Fruit fly (Drosophila melanogaster) whole organism, wandering third instar larva: Measurements from ENCODE around the gene CG1486.

Experiments
- Abd-B ChIP-seq: fragments of >200 bp; optimal IDR thresholded peaks from 2 replicates; lab custom pipeline; 2017; ENCODE audit warnings: missing biosample characterization, missing genetic modification characterization
- CG32264 ChIP-seq: fragments of 200-800 bp; sonication (Bioruptor generic); optimal IDR thresholded peaks from 2 replicates; lab custom pipeline; 2016; ENCODE audit warnings: missing biosample characterization, missing genetic modification characterization
- CG9705 ChIP-seq: fragments of 200-800 bp; sonication (Bioruptor generic); optimal IDR thresholded peaks from 2 replicates; lab custom pipeline; 2018; ENCODE audit warnings: missing biosample characterization, mild to moderate bottlenecking, missing genetic modification characterization
- CrebA ChIP-seq: fragments of 200-800 bp; sonication (Bioruptor generic); optimal IDR thresholded peaks from 2 replicates; lab custom pipeline; 2016; ENCODE audit warnings: missing biosample characterization, mild to moderate bottlenecking, missing genetic modification characterization, borderline replicate concordance
- Dfd ChIP-seq: fragments of >200 bp; optimal IDR thresholded peaks from 2 replicates; lab custom pipeline; 2017; ENCODE audit warnings: missing biosample characterization, missing genetic modification characterization
- Dif ChIP-seq: fragments of 200-275, 200-300 bp; sonication (Bioruptor generic); optimal IDR thresholded peaks from 2 replicates; lab custom pipeline; 2018; ENCODE audit warnings: missing biosample characterization, missing genetic modification characterization; ENCODE audit not compliant: partially characterized antibody
- GATAd ChIP-seq: sonication (Bioruptor generic); optimal IDR thresholded peaks from 2 replicates; lab custom pipeline; 2016; ENCODE audit warnings: missing biosample characterization, missing genetic modification characterization
- HLH106 ChIP-seq: fragments of 200-800 bp; optimal IDR thresholded peaks from 3 replicates; lab custom pipeline; 2019; ENCODE audit warnings: missing biosample characterization, mild to moderate bottlenecking, missing genetic modification characterization, moderate library complexity
- Hnf4 ChIP-seq: fragments of 200-800 bp; sonication (Bioruptor generic); optimal IDR thresholded peaks from 2 replicates; lab custom pipeline; 2016; ENCODE audit warnings: missing biosample characterization, mild to moderate bottlenecking, missing genetic modification characterization
- Hr78 ChIP-seq: fragments of >200 bp; optimal IDR thresholded peaks from 2 replicates; lab custom pipeline; 2017; ENCODE audit warnings: missing biosample characterization, missing genetic modification characterization
- Hr83 ChIP-seq: fragments of 200-300 bp; sonication (Bioruptor generic); optimal IDR thresholded peaks from 2 replicates; lab custom pipeline; 2016; ENCODE audit warnings: missing biosample characterization, mild to moderate bottlenecking, missing genetic modification characterization, moderate library complexity; ENCODE audit not compliant: poor library complexity, severe bottlenecking
- Jra ChIP-seq: sonication (Bioruptor generic); optimal IDR thresholded peaks from 2 replicates; lab custom pipeline; 2016; ENCODE audit warnings: missing biosample characterization, missing genetic modification characterization
- Mio ChIP-seq: sonication (Bioruptor generic); optimal IDR thresholded peaks from 2 replicates; lab custom pipeline; 2016; ENCODE audit warnings: missing biosample characterization, missing genetic modification characterization
- Myc ChIP-seq: fragments of >200 bp; optimal IDR thresholded peaks from 2 replicates; lab custom pipeline; 2017
- N ChIP-seq: fragments of >200 bp; optimal IDR thresholded peaks from 2 replicates; lab custom pipeline; 2018; ENCODE audit warnings: missing biosample characterization, missing external identifiers, missing genetic modification characterization
- OdsH ChIP-seq: fragments of 200-800 bp; sonication (Bioruptor generic); optimal IDR thresholded peaks from 2 replicates; lab custom pipeline; 2016; ENCODE audit warnings: missing biosample characterization, mild to moderate bottlenecking, missing genetic modification characterization
- Rel ChIP-seq, 2 experiments: fragments of 200-800 bp; sonication (Bioruptor generic) in 1 of 2; optimal IDR thresholded peaks; 2 replicates in 1 of 2; 3 replicates in 1 of 2; lab custom pipeline; 2016 to 2019; ENCODE audit warnings: mild to moderate bottlenecking in 2 of 2, missing biosample characterization in 2 of 2, missing genetic modification characterization in 2 of 2, moderate library complexity in 1 of 2
- Sp1 ChIP-seq: fragments of 200-800 bp; sonication (Bioruptor generic); optimal IDR thresholded peaks from 3 replicates; lab custom pipeline; 2019; ENCODE audit warnings: missing biosample characterization, mild to moderate bottlenecking, missing genetic modification characterization, moderate library complexity
- Vsx2 ChIP-seq: fragments of 200-300, 225-300 bp; sonication (Bioruptor generic); optimal IDR thresholded peaks from 2 replicates; lab custom pipeline; 2018; ENCODE audit warnings: missing biosample characterization, missing genetic modification characterization; ENCODE audit not compliant: partially characterized antibody
- br ChIP-seq: fragments of 200-800 bp; sonication (Bioruptor generic); optimal IDR thresholded peaks from 2 replicates; lab custom pipeline; 2016; ENCODE audit warnings: missing biosample characterization, missing genetic modification characterization
- brk ChIP-seq: fragments of 200-800 bp; sonication (Bioruptor generic); optimal IDR thresholded peaks from 2 replicates; lab custom pipeline; 2016; ENCODE audit warnings: missing biosample characterization, mild to moderate bottlenecking, missing genetic modification characterization
- dl ChIP-seq, 2 experiments: fragments of 175-275, 200-275 bp in 1 of 2; fragments of 200-275 bp in 1 of 2; sonication (Bioruptor generic); optimal IDR thresholded peaks; lab custom pipeline; 2018; ENCODE audit warnings: mild to moderate bottlenecking in 2 of 2, missing biosample characterization in 2 of 2, missing genetic modification characterization in 2 of 2, moderate library complexity in 2 of 2; ENCODE audit not compliant: partially characterized antibody in 2 of 2, insufficient read depth in 1 of 2
- dmrt93B ChIP-seq: fragments of 200-800 bp; sonication (Bioruptor generic); optimal IDR thresholded peaks from 2 replicates; lab custom pipeline; 2018; ENCODE audit warnings: missing biosample characterization, mild to moderate bottlenecking, missing genetic modification characterization
- dsf ChIP-seq: sonication (Bioruptor generic); optimal IDR thresholded peaks from 2 replicates; lab custom pipeline; 2016; ENCODE audit warnings: missing biosample characterization, missing genetic modification characterization, borderline replicate concordance
- ey ChIP-seq: fragments of 200-800 bp; sonication (Bioruptor generic); optimal IDR thresholded peaks from 2 replicates; lab custom pipeline; 2016; ENCODE audit warnings: missing biosample characterization, missing genetic modification characterization
- foxo ChIP-seq, 2 experiments: fragments of 200-800 bp; sonication (Bioruptor generic); optimal IDR thresholded peaks; 2 replicates in 1 of 2; 3 replicates in 1 of 2; lab custom pipeline; 2016 to 2017; ENCODE audit warnings: missing biosample characterization in 2 of 2, missing genetic modification characterization in 2 of 2
- fru ChIP-seq: fragments of 200-800 bp; sonication (Bioruptor generic); optimal IDR thresholded peaks from 3 replicates; lab custom pipeline; 2016; ENCODE audit warnings: missing biosample characterization, mild to moderate bottlenecking, missing genetic modification characterization
- h ChIP-seq: fragments of 200-800 bp; sonication (Bioruptor generic); optimal IDR thresholded peaks from 3 replicates; lab custom pipeline; 2016; ENCODE audit warnings: missing biosample characterization, mild to moderate bottlenecking, missing genetic modification characterization
- jim ChIP-seq: fragments of 175-275, 200-325 bp; sonication (Bioruptor generic); optimal IDR thresholded peaks from 2 replicates; lab custom pipeline; 2016; ENCODE audit warnings: missing biosample characterization, mild to moderate bottlenecking, missing genetic modification characterization
- lola ChIP-seq: fragments of >200 bp; optimal IDR thresholded peaks from 2 replicates; lab custom pipeline; 2017; ENCODE audit warnings: missing biosample characterization, missing genetic modification characterization
- pan ChIP-seq: fragments of >200 bp; optimal IDR thresholded peaks from 2 replicates; lab custom pipeline; 2017
- psq ChIP-seq: fragments of 200-800 bp; sonication (Bioruptor generic); optimal IDR thresholded peaks from 3 replicates; lab custom pipeline; 2017; ENCODE audit warnings: missing biosample characterization, mild to moderate bottlenecking, missing genetic modification characterization, moderate library complexity
- rgr ChIP-seq: fragments of 200-800 bp; sonication (Bioruptor generic); optimal IDR thresholded peaks from 3 replicates; lab custom pipeline; 2016; ENCODE audit warnings: missing biosample characterization, mild to moderate bottlenecking, missing genetic modification characterization
- sage ChIP-seq: fragments of 200-800 bp; sonication (Bioruptor generic); optimal IDR thresholded peaks from 2 replicates; lab custom pipeline; 2016; ENCODE audit warnings: missing biosample characterization, mild to moderate bottlenecking, missing genetic modification characterization
- sv ChIP-seq: fragments of 200-800 bp; sonication (Bioruptor generic); optimal IDR thresholded peaks from 3 replicates; lab custom pipeline; 2016; ENCODE audit warnings: missing biosample characterization, missing genetic modification characterization
- tai ChIP-seq: sonication (Bioruptor generic); optimal IDR thresholded peaks from 2 replicates; lab custom pipeline; 2016; ENCODE audit warnings: missing biosample characterization, missing genetic modification characterization
- usp ChIP-seq: fragments of >200 bp; optimal IDR thresholded peaks from 2 replicates; lab custom pipeline; 2017; ENCODE audit warnings: missing biosample characterization, missing genetic modification characterization
- woc ChIP-seq: sonication (Bioruptor generic); optimal IDR thresholded peaks from 2 replicates; lab custom pipeline; 2016; ENCODE audit warnings: missing biosample characterization, mild to moderate bottlenecking, missing genetic modification characterization

CG1486 gene

DNA sequence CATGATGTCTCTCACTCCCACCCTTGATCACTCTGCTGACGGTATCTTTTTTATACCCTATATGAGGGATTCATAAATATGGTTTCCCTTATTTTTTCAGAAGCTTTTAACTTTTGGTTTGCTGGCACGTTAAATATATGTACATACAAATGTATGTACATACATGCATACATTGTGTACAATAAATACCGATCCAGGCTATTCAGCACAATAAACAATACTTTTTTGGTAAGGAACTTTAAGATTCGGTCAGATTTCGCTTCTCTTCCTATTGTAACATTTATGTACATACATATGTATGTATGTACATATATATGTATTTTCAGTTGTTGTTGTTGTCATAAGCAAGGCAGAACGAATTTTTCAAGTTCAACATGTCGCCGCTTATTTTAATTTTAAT is 41.8 kb upstream of the CG1486 start:
- TF ChIP-seq dmrt93B (GFP tag; lab: Kevin White, UChicago), result no peak
- TF ChIP-seq Sp1 (GFP tag; lab: Kevin White, UChicago), result no peak
- no peak for TF ChIP-seq Rel (GFP tag; optimal IDR thresholded peaks at IDR 0.05; lab: Kevin White, UChicago)
- no peak for TF ChIP-seq Rel (tag; optimal IDR thresholded peaks at IDR 0.05; lab: Kevin White, UChicago)
- TF ChIP-seq br (GFP tag; lab: Kevin White, UChicago), result no peak
- TF ChIP-seq Vsx2 (GFP tag; lab: Kevin White, UChicago), result no peak
- no peak for TF ChIP-seq brk
- no peak for TF ChIP-seq Dfd
- TF ChIP-seq CG32264 (GFP tag; lab: Kevin White, UChicago), result no peak
- TF ChIP-seq tai (GFP tag; lab: Kevin White, UChicago), result no peak
- no peak for TF ChIP-seq Abd-B (GFP tag; lab: Kevin White, UChicago)
- no peak for TF ChIP-seq HLH106 (tag; lab: Kevin White, UChicago)
- no peak for TF ChIP-seq Hr78 (GFP tag; lab: Kevin White, UChicago)
- no peak for TF ChIP-seq lola
- no peak for TF ChIP-seq Jra
- no peak for TF ChIP-seq usp (GFP tag; lab: Kevin White, UChicago)
- TF ChIP-seq N (GFP tag; lab: Kevin White, UChicago), result no peak
- no peak for TF ChIP-seq CrebA (GFP tag; lab: Kevin White, UChicago)
- TF ChIP-seq sage, result no peak
- TF ChIP-seq CG9705 (GFP tag; lab: Kevin White, UChicago), result no peak
- TF ChIP-seq psq (GFP tag; lab: Kevin White, UChicago), result no peak

DNA sequence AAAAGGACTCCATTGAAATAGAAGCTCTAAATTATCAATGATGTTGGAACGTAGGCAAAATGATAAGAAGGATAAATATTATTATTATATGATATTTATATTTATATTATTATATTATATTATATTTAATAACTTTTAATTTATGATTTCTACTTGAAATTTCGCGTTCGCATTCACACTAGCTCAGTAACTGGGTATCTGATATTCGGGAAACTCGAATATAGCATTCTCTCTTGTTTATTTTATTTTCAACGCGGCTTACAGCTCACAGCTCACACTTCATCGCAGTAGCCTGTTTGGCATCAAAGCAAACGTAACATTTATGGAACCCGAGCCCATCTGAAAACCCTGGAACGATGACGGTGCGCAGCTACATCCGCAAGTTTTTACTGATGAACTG is 38.8 kb upstream of the CG1486 start, which contains the start of gene CG1494:
Gene CG1494 (plus strand): TSS at position 301 of the 400 bp plus-strand sequence.
- TF ChIP-seq Hr78 (GFP tag; lab: Kevin White, UChicago) (no peak), ey (no peak), fru (no peak), Dfd (no peak), Myc (lab: Kevin White, UChicago) (no peak), N (GFP tag; lab: Kevin White, UChicago) (no peak), Dif (GFP tag; lab: Kevin White, UChicago) (no peak), Jra (no peak), CrebA (GFP tag; lab: Kevin White, UChicago) (no peak), Mio (no peak)

DNA sequence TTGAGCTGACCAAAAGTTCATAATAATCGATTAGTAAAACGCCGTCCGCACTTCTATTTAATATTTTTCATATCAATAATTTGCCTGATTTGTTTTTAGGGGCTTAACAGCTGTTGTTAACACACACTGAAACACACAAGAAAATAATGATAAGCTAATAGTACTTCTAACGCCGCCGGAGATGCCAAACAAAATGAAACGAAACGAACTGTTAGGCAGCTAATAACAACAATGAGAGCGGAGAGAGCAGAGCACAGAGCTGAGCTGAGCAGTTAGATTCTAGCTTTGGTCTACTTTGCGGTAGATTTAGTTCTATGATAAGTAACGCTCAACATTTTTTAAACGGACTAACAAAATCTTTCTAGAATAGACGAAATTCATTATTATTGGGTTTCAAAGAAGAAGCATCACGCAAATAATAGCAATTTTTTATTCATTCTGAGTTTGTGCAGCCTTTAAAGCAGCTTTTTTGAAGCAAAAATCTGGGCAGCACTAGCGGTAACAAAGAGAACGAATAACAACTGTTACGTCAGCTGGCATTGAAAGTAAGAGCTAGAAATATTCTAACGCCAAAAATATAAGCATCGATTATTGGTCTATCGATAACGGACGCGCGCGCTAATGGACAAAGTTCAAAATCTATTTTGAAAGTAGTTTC is 17.2 kb upstream of the CG1486 start, which contains the start of gene Abca3:
Gene Abca3 (minus strand): TSS at position 181 of the 658 bp plus-strand sequence.
- TF ChIP-seq jim (GFP tag; lab: Kevin White, UChicago) (no peak), CG9705 (GFP tag; lab: Kevin White, UChicago) (peak; percentile 19), foxo (GFP tag; optimal IDR thresholded peaks at IDR 0.05; lab: Kevin White, UChicago) (peak in 1 of 2 experiments; percentile 52), CG32264 (GFP tag; lab: Kevin White, UChicago) (no peak), br (GFP tag; lab: Kevin White, UChicago) (peak; percentile 23), ey (peak; percentile 51), Myc (lab: Kevin White, UChicago) (peak; percentile 92), Dfd (no peak), OdsH (GFP tag; lab: Kevin White, UChicago) (peak; percentile 23), Hr78 (GFP tag; lab: Kevin White, UChicago) (no peak), fru (peak; percentile 21), HLH106 (tag; lab: Kevin White, UChicago) (peak; percentile 67), Dif (GFP tag; lab: Kevin White, UChicago) (no peak), rgr (GFP tag; lab: Kevin White, UChicago) (peak; percentile 50), Vsx2 (GFP tag; lab: Kevin White, UChicago) (no peak), Mio (no peak), Abd-B (GFP tag; lab: Kevin White, UChicago) (no peak), CrebA (GFP tag; lab: Kevin White, UChicago) (peak; percentile 5), Rel (GFP tag; optimal IDR thresholded peaks at IDR 0.05; lab: Kevin White, UChicago) (no peak), Rel (tag; optimal IDR thresholded peaks at IDR 0.05; lab: Kevin White, UChicago) (no peak), dmrt93B (GFP tag; lab: Kevin White, UChicago) (no peak), GATAd (no peak), h (GFP tag; lab: Kevin White, UChicago) (peak; percentile 16), tai (GFP tag; lab: Kevin White, UChicago) (no peak), N (GFP tag; lab: Kevin White, UChicago) (no peak), Sp1 (GFP tag; lab: Kevin White, UChicago) (peak; percentile 56), usp (GFP tag; lab: Kevin White, UChicago) (no peak), psq (GFP tag; lab: Kevin White, UChicago) (peak; percentile 14), Jra (no peak), lola (no peak), brk (no peak), Hnf4 (GFP tag; lab: Kevin White, UChicago) (no peak), Hr83 (GFP tag; lab: Kevin White, UChicago) (no peak), dl (GFP tag; optimal IDR thresholded peaks at IDR 0.05; lab: Kevin White, UChicago; ENCODE audit: insufficient read depth in 1 of 2, partially characterized antibody in 2 of 2) (no peak), sage (no peak), pan (lab: Kevin White, UChicago) (no peak), dsf (GFP tag; lab: Kevin White, UChicago) (no peak), woc (GFP tag; lab: Kevin White, UChicago) (peak; percentile 72), sv (GFP tag; lab: Kevin White, UChicago) (peak; percentile 16)
- TF ChIP-seq, all 38 proteins: peak for 15
